Fruit fly (Drosophila melanogaster): Measurements from ENCODE around the gene Sfp24Bd.

Sfp24Bd gene

DNA sequence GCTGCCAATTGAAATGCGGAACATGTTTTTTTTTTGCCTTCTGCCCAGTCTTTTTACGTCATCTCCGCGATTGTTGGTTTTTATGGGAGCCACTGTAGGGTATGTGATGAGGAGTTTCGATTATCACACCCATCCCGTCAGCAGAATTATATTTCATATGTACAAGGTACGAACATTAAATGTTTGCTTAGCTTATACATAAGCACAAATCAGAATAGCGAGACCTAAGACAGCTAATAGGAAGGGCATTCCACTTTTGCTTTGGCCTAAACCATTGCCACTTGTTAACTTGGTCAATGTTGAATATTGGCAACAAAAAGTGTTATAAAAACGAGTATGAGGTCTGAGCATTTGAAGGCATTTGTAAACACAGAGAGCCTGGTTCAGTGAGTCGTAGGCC lies 34.3 kb upstream of the Sfp24Bd start, which contains the start of gene CG2816 (continued):
- TF ChIP-seq ERR (GFP tag; optimal IDR thresholded peaks at IDR 0.05) = no peak
- TF ChIP-seq ase (GFP tag; IDR thresholded peaks at IDR 0.05) = peak; percentile 71; the same call in 2 of the 3 replicates
- TF ChIP-seq CG32772 (GFP tag; IDR thresholded peaks at IDR 0.05) = peak; percentile 45; the same call in 1 of the 2 replicates
- peak; percentile 92 for TF ChIP-seq CG14014 (GFP tag; IDR thresholded peaks at IDR 0.05)
- peak; percentile 24; the same call in 1 of the 3 replicates for TF ChIP-seq CG14050 (GFP tag; IDR thresholded peaks at IDR 0.05)
- TF ChIP-seq Side (GFP tag; optimal IDR thresholded peaks at IDR 0.05) = peak; percentile 38
- TF ChIP-seq CG10274 (GFP tag; optimal IDR thresholded peaks at IDR 0.05) = peak; percentile 88
- TF ChIP-seq CG17359 (tag; optimal IDR thresholded peaks at IDR 0.05) = peak; percentile 18
- TF ChIP-seq Hr3 (GFP tag; optimal IDR thresholded peaks at IDR 0.05) = peak; percentile 52
- peak; percentile 83 for TF ChIP-seq Dip3 (GFP tag; optimal IDR thresholded peaks at IDR 0.05)
- TF ChIP-seq CG10209 (GFP tag; optimal IDR thresholded peaks at IDR 0.05) = peak; percentile 54
- peak; percentile 56 for TF ChIP-seq CG16815 (GFP tag; optimal IDR thresholded peaks at IDR 0.05)
- TF ChIP-seq CG13296 (GFP tag; optimal IDR thresholded peaks at IDR 0.05) = peak; percentile 38
- no peak for TF ChIP-seq da (GFP tag; optimal IDR thresholded peaks at IDR 0.05)
- peak; percentile 18 for TF ChIP-seq psq (GFP tag; optimal IDR thresholded peaks at IDR 0.05)
- peak; percentile 51 for TF ChIP-seq caup (GFP tag; optimal IDR thresholded peaks at IDR 0.05; ENCODE audit: severe bottlenecking)
- TF ChIP-seq dmrt99B (tag; optimal IDR thresholded peaks at IDR 0.05) = peak; percentile 48
- TF ChIP-seq CG30403 (GFP tag; optimal IDR thresholded peaks at IDR 0.05) = peak; percentile 80
- TF ChIP-seq otp (GFP tag; IDR thresholded peaks at IDR 0.05) = 0 out of 3 replicates have a peak, but pooled peaks have one; percentile 8
- peak; percentile 7 for TF ChIP-seq en (GFP tag; optimal IDR thresholded peaks at IDR 0.05)
- peak; percentile 44 for TF ChIP-seq CG18011 (GFP tag; optimal IDR thresholded peaks at IDR 0.05)
- no peak for TF ChIP-seq onecut (GFP tag; IDR thresholded peaks at IDR 0.05)
- peak; percentile 18 for TF ChIP-seq NK7.1 (GFP tag; optimal IDR thresholded peaks at IDR 0.05)
- peak; percentile 40 for TF ChIP-seq az2 (GFP tag; optimal IDR thresholded peaks at IDR 0.05)
- TF ChIP-seq CG12942 (GFP tag; optimal IDR thresholded peaks at IDR 0.05) = peak; percentile 42
- peak; percentile 73 for TF ChIP-seq Taf1 (GFP tag; IDR thresholded peaks at IDR 0.05)
- peak; percentile 95 for TF ChIP-seq slbo (GFP tag; IDR thresholded peaks at IDR 0.05)
- peak; percentile 16 for TF ChIP-seq CG9437 (GFP tag; optimal IDR thresholded peaks at IDR 0.05)
- TF ChIP-seq CG7987 (GFP tag; optimal IDR thresholded peaks at IDR 0.05) = no peak
- TF ChIP-seq luna (GFP tag; optimal IDR thresholded peaks at IDR 0.05) = peak; percentile 80
- TF ChIP-seq CG9932 (GFP tag; IDR thresholded peaks at IDR 0.05) = peak; percentile 98
- TF ChIP-seq Hand (GFP tag; optimal IDR thresholded peaks at IDR 0.05) = no peak
- TF ChIP-seq wor (GFP tag; IDR thresholded peaks at IDR 0.05) = no peak
- TF ChIP-seq chn (GFP tag; optimal IDR thresholded peaks at IDR 0.05) = peak; percentile 25
- TF ChIP-seq unpg (GFP tag; optimal IDR thresholded peaks at IDR 0.05) = peak; percentile 55
- TF ChIP-seq zen (tag; optimal IDR thresholded peaks at IDR 0.05) = no peak
- TF ChIP-seq sens (GFP tag) = peak; percentile 78
- peak; percentile 97 for TF ChIP-seq CG2120 (GFP tag; optimal IDR thresholded peaks at IDR 0.05)
- TF ChIP-seq ind (GFP tag; optimal IDR thresholded peaks at IDR 0.05) = peak; percentile 59
- peak; percentile 70 for TF ChIP-seq CrebB (tag; optimal IDR thresholded peaks at IDR 0.05)
- peak; percentile 89 for TF ChIP-seq CG7786 (GFP tag; optimal IDR thresholded peaks at IDR 0.05)
- TF ChIP-seq Oli (tag; optimal IDR thresholded peaks at IDR 0.05) = peak; percentile 42
- no peak for TF ChIP-seq lola (GFP tag; optimal IDR thresholded peaks at IDR 0.05)
- TF ChIP-seq Aef1 (GFP tag; IDR thresholded peaks at IDR 0.05) = peak; percentile 60; the same call in 2 of the 3 replicates
- peak; percentile 37; the same call in 1 of the 2 replicates for TF ChIP-seq Poxn (GFP tag; IDR thresholded peaks at IDR 0.05)
- no peak for TF ChIP-seq h (optimal IDR thresholded peaks at IDR 0.05)
- peak; percentile 26 for TF ChIP-seq Atf3 (GFP tag; optimal IDR thresholded peaks at IDR 0.05)
- no peak for TF ChIP-seq CG31388 (GFP tag; optimal IDR thresholded peaks at IDR 0.05)
- TF ChIP-seq CG15514 (GFP tag; optimal IDR thresholded peaks at IDR 0.05) = peak; percentile 38
- TF ChIP-seq Hmr (GFP tag; optimal IDR thresholded peaks at IDR 0.05) = peak; percentile 80
- TF ChIP-seq CG16813 (GFP tag; IDR thresholded peaks at IDR 0.05; ENCODE audit: partially characterized antibody) = no peak
